Worm (Caenorhabditis elegans): Measurements from ENCODE around the gene F08F1.3.

- TF ChIP-seq snpc-3.4 (tag; optimal IDR thresholded peaks at IDR 0.05) (no peak), Y67H2A.10 (GFP tag; conservative IDR thresholded peaks at IDR 0.05) (no peak), unc-62 (GFP tag; optimal IDR thresholded peaks at IDR 0.05) (no peak), gei-17 (GFP tag; optimal IDR thresholded peaks at IDR 0.05) (no peak), F57C9.4 (tag; optimal IDR thresholded peaks at IDR 0.05) (no peak), egl-18 (GFP tag; IDR thresholded peaks at IDR 0.05) (no peak), lir-1 (GFP tag; conservative IDR thresholded peaks at IDR 0.05) (no peak), him-1 (tag; optimal IDR thresholded peaks at IDR 0.05) (no peak), hlh-12 (tag; optimal IDR thresholded peaks at IDR 0.05) (no peak), unc-130 (GFP tag; optimal IDR thresholded peaks at IDR 0.05) (no peak), ets-4 (GFP tag; optimal IDR thresholded peaks at IDR 0.05) (no peak), efl-1 (GFP tag; optimal IDR thresholded peaks at IDR 0.05) (no peak)
These were observed 2.4 kb upstream of the F08F1.3 start for ce11 chrX:8426160-8426712.
